Fruit fly (Drosophila melanogaster) whole organism, embryonic: ENCODE data around the gene g.

Experiments used
- CG11696 ChIP-seq: fragments of 200-800 bp; sonication (Bioruptor generic); IDR thresholded peaks from 2 replicates; pipeline ENCODE4 v1.3.6; 2022; ENCODE audit warnings: missing biosample characterization, missing genetic modification characterization
- CG13296 ChIP-seq: fragments of 200-800 bp; sonication (Bioruptor generic); optimal IDR thresholded peaks from 3 replicates; lab custom pipeline; 2018; ENCODE audit warnings: missing biosample characterization, mild to moderate bottlenecking, missing genetic modification characterization
- CG3281 ChIP-seq: fragments of 200-800 bp; sonication (Bioruptor generic); optimal IDR thresholded peaks from 3 replicates; lab custom pipeline; 2017; ENCODE audit warnings: missing biosample characterization, mild to moderate bottlenecking, missing genetic modification characterization
- CG8478 ChIP-seq: fragments of >200 bp; optimal IDR thresholded peaks from 2 replicates; lab custom pipeline; 2018
- Hand ChIP-seq: fragments of 200-800 bp; sonication (Bioruptor generic); optimal IDR thresholded peaks from 2 replicates; lab custom pipeline; 2017; ENCODE audit warnings: mild to moderate bottlenecking, missing biosample characterization, missing genetic modification reagents, missing genetic modification characterization
- ewg ChIP-seq: fragments of 200-800 bp; sonication (Bioruptor generic); optimal IDR thresholded peaks from 3 replicates; lab custom pipeline; 2017; ENCODE audit warnings: mild to moderate bottlenecking, missing biosample characterization, missing genetic modification reagents, missing genetic modification characterization
- hbn ChIP-seq: fragments of 200-800 bp; sonication (Bioruptor generic); IDR thresholded peaks from 2 replicates; pipeline ENCODE4 v1.3.6; 2022; ENCODE audit warnings: missing biosample characterization, missing genetic modification characterization; ENCODE audit not compliant: partially characterized antibody
- onecut ChIP-seq: fragments of 200-800 bp; sonication (Bioruptor generic); IDR thresholded peaks from 2 replicates; pipeline ENCODE4 v1.3.6; 2022; ENCODE audit warnings: missing biosample characterization, missing genetic modification characterization
- sd ChIP-seq: fragments of 200-800 bp; sonication (Bioruptor generic); optimal IDR thresholded peaks from 3 replicates; lab custom pipeline; 2018; ENCODE audit warnings: missing biosample characterization, mild to moderate bottlenecking, missing genetic modification characterization, moderate library complexity
- zfh1 ChIP-seq: fragments of 200-800 bp; sonication (Bioruptor generic); IDR thresholded peaks from 3 replicates; pipeline ENCODE4 v1.3.6; 2022; ENCODE audit warnings: missing biosample characterization, missing genetic modification characterization

DNA sequence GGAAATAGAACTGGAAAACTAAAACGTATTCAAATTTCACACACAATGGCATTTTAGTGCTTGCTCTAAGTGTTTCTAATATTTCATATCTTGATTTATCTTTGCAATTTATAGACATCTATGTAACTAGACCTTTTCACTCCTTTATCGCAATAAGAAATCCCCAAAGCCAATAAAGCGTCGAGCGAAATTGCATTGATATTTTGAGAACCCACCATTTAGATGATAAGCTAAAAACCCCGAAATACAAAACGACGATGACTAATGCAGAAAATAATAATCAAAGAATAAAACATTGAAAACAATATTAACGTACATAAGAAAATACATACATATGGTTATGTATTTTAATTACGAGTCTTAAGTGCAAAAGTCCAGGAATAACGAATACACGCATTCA is 42.5 kb upstream of the g start:
- TF ChIP-seq zfh1 (no peak), Hand (GFP tag; lab: Kevin White, UChicago) (no peak), hbn (GFP tag; lab: Robert Waterston, UW) (no peak), CG13296 (GFP tag; lab: Kevin White, UChicago) (no peak), onecut (no peak), CG11696 (GFP tag; lab: Robert Waterston, UW) (no peak), sd (tag; lab: Kevin White, UChicago) (no peak), CG3281 (no peak), ewg (GFP tag; lab: Kevin White, UChicago) (no peak), CG8478 (no peak)
